Worm (Caenorhabditis elegans) whole organism, L3 larva: ENCODE results near the gene C43D7.4.

Experiments
- ZK546.5 ChIP-seq: sonication (generic microtip); optimal IDR thresholded peaks from 2 replicates; lab custom pipeline; 2017; ENCODE audit warnings: missing biosample characterization, missing genetic modification characterization
- aly-2 ChIP-seq: fragments of 150-350 bp; optimal IDR thresholded peaks from 2 replicates; lab custom pipeline; 2014; ENCODE audit warnings: missing biosample characterization, missing genetic modification characterization
- ceh-16 ChIP-seq: sonication (generic microtip); optimal IDR thresholded peaks from 2 replicates; lab custom pipeline; 2017; ENCODE audit warnings: missing biosample characterization, missing genetic modification characterization
- elt-3 ChIP-seq, 3 experiments: fragments of 150-350 bp in 1 of 3; sonication (generic microtip) in 2 of 3; optimal IDR thresholded peaks; 2 replicates in 2 of 3; 4 replicates in 1 of 3; lab custom pipeline; 2014 to 2017; ENCODE audit warnings: missing biosample characterization in 3 of 3, missing genetic modification characterization in 3 of 3
- mdl-1 ChIP-seq: fragments of 150-350 bp; optimal IDR thresholded peaks from 2 replicates; lab custom pipeline; 2014; ENCODE audit warnings: missing biosample characterization, missing genetic modification characterization
- nfya-1 ChIP-seq: sonication (generic microtip); optimal IDR thresholded peaks from 2 replicates; lab custom pipeline; 2017; ENCODE audit warnings: missing genetic modification characterization, mild to moderate bottlenecking, missing compliant biosample characterization, antibody characterized with exemption, moderate library complexity; ENCODE audit not compliant: insufficient read depth
- nhr-12 ChIP-seq: fragments of 150-350 bp; optimal IDR thresholded peaks from 2 replicates; lab custom pipeline; 2014; ENCODE audit warnings: missing biosample characterization, missing genetic modification characterization
- nhr-25 ChIP-seq: sonication (generic microtip); optimal IDR thresholded peaks from 2 replicates; lab custom pipeline; 2017; ENCODE audit warnings: missing biosample characterization, missing genetic modification characterization
- snpc-4 ChIP-seq: fragments of 150-350 bp; optimal IDR thresholded peaks from 2 replicates; lab custom pipeline; 2014; ENCODE audit warnings: missing biosample characterization, missing genetic modification characterization
- unc-39 ChIP-seq: sonication (generic microtip); optimal IDR thresholded peaks from 4 replicates; lab custom pipeline; 2017; ENCODE audit warnings: missing biosample characterization, missing genetic modification characterization
- unc-62 ChIP-seq: fragments of 150-350 bp; sonication (generic microtip); optimal IDR thresholded peaks from 4 replicates; lab custom pipeline; 2014; ENCODE audit warnings: missing biosample characterization, missing genetic modification reagents, missing genetic modification characterization
- zag-1 ChIP-seq: fragments of 150-350 bp; optimal IDR thresholded peaks from 2 replicates; lab custom pipeline; 2014; ENCODE audit warnings: missing biosample characterization, missing genetic modification characterization

DNA sequence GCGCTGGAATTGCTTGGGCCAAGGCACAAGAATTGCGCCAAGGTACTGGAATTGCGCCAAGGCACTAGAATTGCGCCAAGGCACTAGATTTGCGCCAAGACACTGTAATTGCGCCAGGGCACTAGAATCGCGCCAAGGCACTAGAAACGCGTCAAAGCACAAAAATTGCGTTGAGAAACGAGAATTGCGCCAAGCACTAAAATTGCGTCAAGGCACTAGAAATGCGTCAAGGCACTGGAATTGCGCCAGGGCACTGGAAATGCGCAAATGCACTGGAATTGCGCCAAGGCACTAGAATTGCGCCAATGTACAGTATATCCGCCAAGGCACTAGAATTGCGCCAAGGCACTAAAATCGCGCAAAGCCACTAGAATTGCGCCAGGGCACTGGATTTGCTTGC lies 49.5 kb upstream of the C43D7.4 start:
- no peak for TF ChIP-seq nhr-12 (tag; lab: Kevin White, UChicago)
- TF ChIP-seq unc-39 (tag; lab: Kevin White, UChicago), result no peak
- TF ChIP-seq elt-3 (tag; optimal IDR thresholded peaks at IDR 0.05; lab: Kevin White, UChicago), result no peak
- TF ChIP-seq nfya-1 (tag; lab: Kevin White, UChicago), result no peak
- TF ChIP-seq unc-62 (GFP tag; lab: Kevin White, UChicago), result no peak
- no peak for TF ChIP-seq ceh-16 (tag; lab: Kevin White, UChicago)
- no peak for TF ChIP-seq nhr-25 (tag; lab: Kevin White, UChicago)
- TF ChIP-seq aly-2 (tag; lab: Kevin White, UChicago), result no peak
- TF ChIP-seq zag-1 (tag; lab: Kevin White, UChicago), result no peak
- no peak for TF ChIP-seq mdl-1
- TF ChIP-seq snpc-4, result no peak
- no peak for TF ChIP-seq ZK546.5 (tag; lab: Kevin White, UChicago)
